Worm (Caenorhabditis elegans) whole organism, mixed stage, embryonic: Measurements from ENCODE around the gene K02G10.5.

ENCODE experiments used
- M03D4.4 ChIP-seq: sonication (generic microtip); optimal IDR thresholded peaks from 2 replicates; lab custom pipeline; 2017; ENCODE audit warnings: mild to moderate bottlenecking, missing genetic modification characterization, missing compliant biosample characterization
- bed-3 ChIP-seq: fragments of 200-800 bp; sonication (Bioruptor generic); optimal IDR thresholded peaks from 3 replicates; lab custom pipeline; 2018; ENCODE audit warnings: mild to moderate bottlenecking, missing genetic modification characterization, moderate library complexity, missing compliant biosample characterization
- blmp-1 ChIP-seq: fragments of 150-350 bp; optimal IDR thresholded peaks from 2 replicates; lab custom pipeline; 2014; ENCODE audit warnings: missing biosample characterization, missing genetic modification characterization
- ceh-39 ChIP-seq: fragments of 150-350 bp; optimal IDR thresholded peaks from 2 replicates; lab custom pipeline; 2014; ENCODE audit warnings: missing biosample characterization, missing genetic modification characterization
- ceh-43 ChIP-seq: fragments of 200-800 bp; sonication (Bioruptor generic); optimal IDR thresholded peaks from 2 replicates; lab custom pipeline; 2018; ENCODE audit warnings: mild to moderate bottlenecking, missing genetic modification characterization, moderate library complexity, missing compliant biosample characterization
- ceh-83 ChIP-seq: fragments of 200-800 bp; sonication (Bioruptor generic); optimal IDR thresholded peaks from 2 replicates; lab custom pipeline; 2018; ENCODE audit warnings: mild to moderate bottlenecking, missing genetic modification characterization, missing compliant biosample characterization
- ces-1 ChIP-seq: fragments of 150-350 bp; optimal IDR thresholded peaks from 2 replicates; lab custom pipeline; 2014; ENCODE audit warnings: missing biosample characterization, missing genetic modification reagents, missing genetic modification characterization
- cnd-1 ChIP-seq: fragments of 200-800 bp; sonication (Bioruptor generic); optimal IDR thresholded peaks from 2 replicates; lab custom pipeline; 2018; ENCODE audit warnings: mild to moderate bottlenecking, missing genetic modification characterization, missing compliant biosample characterization
- drap-1 ChIP-seq: fragments of 200-800 bp; sonication (Bioruptor generic); optimal IDR thresholded peaks from 3 replicates; lab custom pipeline; 2018; ENCODE audit warnings: mild to moderate bottlenecking, missing genetic modification characterization, missing compliant biosample characterization
- elt-1 ChIP-seq: sonication (generic microtip); optimal IDR thresholded peaks from 2 replicates; lab custom pipeline; 2017; ENCODE audit warnings: missing genetic modification characterization, mild to moderate bottlenecking, missing compliant biosample characterization, antibody characterized with exemption, moderate library complexity, borderline replicate concordance; ENCODE audit not compliant: insufficient read depth
- elt-3 ChIP-seq: fragments of 150-350 bp; optimal IDR thresholded peaks from 2 replicates; lab custom pipeline; 2014; ENCODE audit warnings: missing biosample characterization, missing genetic modification characterization
- flh-1 ChIP-seq: fragments of 200-800 bp; sonication (Bioruptor generic); optimal IDR thresholded peaks from 2 replicates; lab custom pipeline; 2018; ENCODE audit warnings: mild to moderate bottlenecking, missing genetic modification characterization, moderate library complexity, missing compliant biosample characterization
- ham-2 ChIP-seq: fragments of 200-800 bp; sonication (Bioruptor generic); optimal IDR thresholded peaks from 2 replicates; lab custom pipeline; 2018; ENCODE audit warnings: mild to moderate bottlenecking, missing genetic modification characterization, missing compliant biosample characterization
- hlh-1 ChIP-seq: fragments of 150-350 bp; optimal IDR thresholded peaks from 2 replicates; lab custom pipeline; 2014; ENCODE audit warnings: missing biosample characterization, missing genetic modification reagents, missing genetic modification characterization
- lin-32 ChIP-seq: fragments of 200-800 bp; sonication (Bioruptor generic); optimal IDR thresholded peaks from 2 replicates; lab custom pipeline; 2018; ENCODE audit warnings: mild to moderate bottlenecking, missing genetic modification characterization, missing compliant biosample characterization
- lsy-2 ChIP-seq: fragments of 150-350 bp; optimal IDR thresholded peaks from 2 replicates; lab custom pipeline; 2014; ENCODE audit warnings: missing biosample characterization, missing genetic modification characterization
- mab-5 ChIP-seq: fragments of 150-350 bp; optimal IDR thresholded peaks from 2 replicates; lab custom pipeline; 2014; ENCODE audit warnings: missing biosample characterization, missing genetic modification characterization
- mep-1 ChIP-seq: fragments of 150-350 bp; optimal IDR thresholded peaks from 2 replicates; lab custom pipeline; 2017; ENCODE audit warnings: missing biosample characterization, missing genetic modification reagents, missing genetic modification characterization, inconsistent platforms
- mls-2 ChIP-seq: sonication (generic microtip); optimal IDR thresholded peaks from 2 replicates; lab custom pipeline; 2016; ENCODE audit warnings: mild to moderate bottlenecking, missing genetic modification characterization, moderate library complexity, missing compliant biosample characterization
- nhr-12 ChIP-seq: fragments of 150-350 bp; optimal IDR thresholded peaks from 2 replicates; lab custom pipeline; 2014; ENCODE audit warnings: missing biosample characterization, missing genetic modification characterization
- nhr-2 ChIP-seq: fragments of 150-350 bp; optimal IDR thresholded peaks from 2 replicates; lab custom pipeline; 2014; ENCODE audit warnings: missing biosample characterization, missing genetic modification characterization
- nhr-237 ChIP-seq: fragments of 150-350 bp; optimal IDR thresholded peaks from 2 replicates; lab custom pipeline; 2014; ENCODE audit warnings: missing biosample characterization, missing genetic modification characterization
- nhr-28 ChIP-seq: fragments of 150-350 bp; optimal IDR thresholded peaks from 2 replicates; lab custom pipeline; 2014; ENCODE audit warnings: missing biosample characterization, missing genetic modification characterization
- nhr-76 ChIP-seq: sonication (generic microtip); optimal IDR thresholded peaks from 2 replicates; lab custom pipeline; 2017; ENCODE audit warnings: missing biosample characterization, missing genetic modification characterization
- pha-4 ChIP-seq: fragments of 150-350 bp; optimal IDR thresholded peaks from 2 replicates; lab custom pipeline; 2018; ENCODE audit warnings: missing biosample characterization, missing genetic modification reagents, missing genetic modification characterization
- sem-2 ChIP-seq: fragments of 200-800 bp; sonication (Bioruptor generic); optimal IDR thresholded peaks from 2 replicates; lab custom pipeline; 2018; ENCODE audit warnings: mild to moderate bottlenecking, missing genetic modification characterization, missing compliant biosample characterization
- snpc-4 ChIP-seq: fragments of 150-350 bp; optimal IDR thresholded peaks from 2 replicates; lab custom pipeline; 2014; ENCODE audit warnings: missing biosample characterization, missing genetic modification characterization
- sptf-1 ChIP-seq: sonication (generic microtip); optimal IDR thresholded peaks from 2 replicates; lab custom pipeline; 2017; ENCODE audit warnings: mild to moderate bottlenecking, missing genetic modification characterization, moderate library complexity, missing compliant biosample characterization
- tbx-8 ChIP-seq: fragments of 200-800 bp; sonication (Bioruptor generic); optimal IDR thresholded peaks from 2 replicates; lab custom pipeline; 2018; ENCODE audit warnings: mild to moderate bottlenecking, missing genetic modification characterization, moderate library complexity, missing compliant biosample characterization
- unc-120 ChIP-seq: sonication (generic microtip); optimal IDR thresholded peaks from 2 replicates; lab custom pipeline; 2017; ENCODE audit warnings: missing genetic modification characterization, missing compliant biosample characterization; ENCODE audit not compliant: poor library complexity, severe bottlenecking
- unc-39 ChIP-seq: fragments of 150-350 bp; optimal IDR thresholded peaks from 2 replicates; lab custom pipeline; 2014; ENCODE audit warnings: missing biosample characterization, missing genetic modification characterization
- unc-62 ChIP-seq: fragments of 150-350 bp; optimal IDR thresholded peaks from 2 replicates; lab custom pipeline; 2014; ENCODE audit warnings: missing biosample characterization, missing genetic modification reagents, missing genetic modification characterization
- zip-8 ChIP-seq: fragments of 150-350 bp; optimal IDR thresholded peaks from 2 replicates; lab custom pipeline; 2014; ENCODE audit warnings: missing biosample characterization, missing genetic modification characterization
- ztf-11 ChIP-seq: fragments of 150-350 bp; optimal IDR thresholded peaks from 2 replicates; lab custom pipeline; 2014; ENCODE audit warnings: missing biosample characterization, missing genetic modification characterization

Gene K02G10.5

ce11 chrX:4678029-4678428, 13.0 kb downstream of the K02G10.5 start, which contains the start of gene flp-11:
TSS of gene flp-11 (minus strand) at chrX:4678129.
- TF ChIP-seq nhr-2 (tag; lab: Kevin White, UChicago) (no peak), ham-2 (GFP tag; lab: Kevin White, UChicago) (no peak), mep-1 (tag; lab: Kevin White, UChicago) (no peak), mls-2 (no peak), hlh-1 (no peak), blmp-1 (tag; lab: Kevin White, UChicago) (no peak), ceh-39 (tag; lab: Kevin White, UChicago) (no peak), tbx-8 (GFP tag; lab: Kevin White, UChicago) (no peak), nhr-76 (tag; lab: Kevin White, UChicago) (no peak), unc-62 (no peak), flh-1 (GFP tag; lab: Kevin White, UChicago) (no peak), elt-1 (no peak), ceh-43 (GFP tag; lab: Kevin White, UChicago) (no peak), lin-32 (no peak), M03D4.4 (no peak), pha-4 (no peak), zip-8 (tag; lab: Kevin White, UChicago) (no peak), sptf-1 (tag; lab: Kevin White, UChicago) (no peak), ztf-11 (tag; lab: Kevin White, UChicago) (no peak), nhr-237 (tag; lab: Kevin White, UChicago) (no peak)

ce11 chrX:4676702-4677101, 14.3 kb downstream of the K02G10.5 start:
- TF ChIP-seq nhr-76 (tag; lab: Kevin White, UChicago), result no peak
- TF ChIP-seq tbx-8 (GFP tag; lab: Kevin White, UChicago), result no peak
- TF ChIP-seq nhr-12 (tag; lab: Kevin White, UChicago), result no peak
- TF ChIP-seq mls-2, result no peak
- no peak for TF ChIP-seq hlh-1
- TF ChIP-seq ham-2 (GFP tag; lab: Kevin White, UChicago), result no peak
- TF ChIP-seq elt-1, result no peak

ce11 chrX:4673165-4673756, 17.7 kb downstream of the K02G10.5 start, which contains the start of gene tmem-135:
TSS of gene tmem-135 (plus strand) at chrX:4673706.
- TF ChIP-seq ceh-83 (GFP tag; lab: Kevin White, UChicago) (no peak), nhr-12 (tag; lab: Kevin White, UChicago) (no peak), bed-3 (no peak), unc-120 (tag; lab: Kevin White, UChicago) (no peak), elt-1 (no peak), M03D4.4 (no peak), cnd-1 (tag; lab: Kevin White, UChicago) (no peak), nhr-28 (no peak), pha-4 (no peak), lin-32 (no peak), ceh-39 (tag; lab: Kevin White, UChicago) (no peak), elt-3 (tag; lab: Kevin White, UChicago) (no peak), ztf-11 (tag; lab: Kevin White, UChicago) (no peak), lsy-2 (tag; lab: Kevin White, UChicago) (no peak), sptf-1 (tag; lab: Kevin White, UChicago) (no peak), unc-62 (no peak), blmp-1 (tag; lab: Kevin White, UChicago) (no peak)

- no peak for TF ChIP-seq drap-1 (GFP tag; lab: Kevin White, UChicago)
- no peak for TF ChIP-seq nhr-28
- no peak for TF ChIP-seq elt-3 (tag; lab: Kevin White, UChicago)
- no peak for TF ChIP-seq flh-1 (GFP tag; lab: Kevin White, UChicago)
- no peak for TF ChIP-seq nhr-12 (tag; lab: Kevin White, UChicago)
- TF ChIP-seq unc-39 (tag; lab: Kevin White, UChicago), result no peak
- TF ChIP-seq cnd-1 (tag; lab: Kevin White, UChicago), result no peak
- TF ChIP-seq hlh-1, result no peak
- TF ChIP-seq pha-4, result no peak
- TF ChIP-seq mep-1 (tag; lab: Kevin White, UChicago), result no peak
- TF ChIP-seq ces-1 (GFP tag; lab: Kevin White, UChicago), result no peak
- TF ChIP-seq mab-5, result no peak
- TF ChIP-seq ham-2 (GFP tag; lab: Kevin White, UChicago), result no peak
- TF ChIP-seq ceh-83 (GFP tag; lab: Kevin White, UChicago), result no peak
- no peak for TF ChIP-seq sem-2
- no peak for TF ChIP-seq ceh-39 (tag; lab: Kevin White, UChicago)
- TF ChIP-seq nhr-237 (tag; lab: Kevin White, UChicago), result no peak
- TF ChIP-seq elt-1, result no peak
- TF ChIP-seq snpc-4, result no peak
- no peak for TF ChIP-seq mls-2
Measured at ce11 chrX:4671837-4672236, 19.2 kb downstream of the K02G10.5 start.
